Fruit fly (Drosophila melanogaster) Kc167 (cell line): ENCODE data around the gene CG14818.

ENCODE experiments used
- Myc ChIP-seq: fragments of >200 bp; optimal IDR thresholded peaks from 2 replicates; lab custom pipeline; 2017; ENCODE audit warnings: missing external identifiers
- Sin3A ChIP-seq: fragments of >200 bp; optimal IDR thresholded peaks from 2 replicates; lab custom pipeline; 2018; ENCODE audit warnings: missing external identifiers
- h ChIP-seq: fragments of >200 bp; optimal IDR thresholded peaks from 3 replicates; lab custom pipeline; 2018; ENCODE audit warnings: missing external identifiers
- insv ChIP-seq: fragments of >200 bp; optimal IDR thresholded peaks from 3 replicates; lab custom pipeline; 2018; ENCODE audit warnings: missing external identifiers
- psq ChIP-seq: fragments of >200 bp; optimal IDR thresholded peaks from 2 replicates; lab custom pipeline; 2017; ENCODE audit warnings: missing external identifiers
- ttk ChIP-seq: sonication (Bioruptor generic); optimal IDR thresholded peaks from 2 replicates; lab custom pipeline; 2017; ENCODE audit warnings: missing external identifiers

DNA sequence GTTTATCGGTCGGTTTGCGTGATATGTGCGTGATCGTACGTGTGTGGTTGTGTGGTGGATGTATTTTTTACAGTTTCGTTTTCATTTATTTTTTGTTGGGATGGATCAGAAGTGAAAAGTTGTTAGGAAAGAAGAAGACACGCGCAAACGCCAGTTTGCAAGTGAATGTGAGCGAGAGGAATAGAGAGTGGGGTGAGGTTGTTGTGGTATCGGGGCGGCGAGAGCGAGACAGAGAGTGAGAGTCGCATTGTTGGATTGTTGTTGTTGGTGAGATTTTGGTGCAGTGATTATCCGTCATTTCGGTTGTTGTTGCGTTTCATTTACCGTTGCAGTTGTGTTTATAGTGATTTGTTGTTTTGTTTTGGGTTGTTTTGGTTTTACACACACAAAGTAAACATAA, 14.0 kb upstream of the CG14818 start:
- no peak for TF ChIP-seq Sin3A (lab: Kevin White, UChicago)
- TF ChIP-seq h (lab: Kevin White, UChicago): no peak
- TF ChIP-seq psq (lab: Kevin White, UChicago): no peak
- TF ChIP-seq insv (lab: Kevin White, UChicago): no peak
- no peak for TF ChIP-seq ttk (lab: Kevin White, UChicago)
- TF ChIP-seq Myc (lab: Kevin White, UChicago): no peak
